Worm (Caenorhabditis elegans) whole organism, late embryonic: ENCODE measurements around the gene lec-9.

ENCODE experiments used
- K09A11.1 ChIP-seq: sonication (generic microtip); optimal IDR thresholded peaks from 2 replicates; lab custom pipeline; 2017; ENCODE audit warnings: antibody characterized with exemption, mild to moderate bottlenecking, missing genetic modification characterization, missing compliant biosample characterization; ENCODE audit not compliant: insufficient read depth
- Y22D7AL.16 ChIP-seq: sonication (generic microtip); optimal IDR thresholded peaks from 2 replicates; lab custom pipeline; 2016; ENCODE audit warnings: missing genetic modification characterization, missing compliant biosample characterization
- ama-1 ChIP-seq: fragments of 150-350 bp; optimal IDR thresholded peaks from 2 replicates; lab custom pipeline; 2014
- ceh-14 ChIP-seq: sonication (generic microtip); optimal IDR thresholded peaks from 2 replicates; lab custom pipeline; 2016; ENCODE audit warnings: missing genotype, missing genetic modification characterization, missing compliant biosample characterization
- ceh-18 ChIP-seq: sonication (generic microtip); optimal IDR thresholded peaks from 2 replicates; lab custom pipeline; 2016; ENCODE audit warnings: missing genetic modification characterization, missing compliant biosample characterization
- ceh-19 ChIP-seq: fragments of 200-800 bp; sonication (Bioruptor generic); optimal IDR thresholded peaks from 2 replicates; lab custom pipeline; 2018; ENCODE audit warnings: mild to moderate bottlenecking, missing genetic modification characterization, missing compliant biosample characterization
- ceh-22 ChIP-seq: sonication (generic microtip); optimal IDR thresholded peaks from 2 replicates; lab custom pipeline; 2017; ENCODE audit warnings: missing biosample characterization, missing genetic modification characterization
- ceh-30 ChIP-seq: fragments of 150-350 bp; optimal IDR thresholded peaks from 2 replicates; lab custom pipeline; 2014; ENCODE audit warnings: missing biosample characterization, missing genetic modification characterization
- ceh-45 ChIP-seq: fragments of 200-800 bp; sonication (Bioruptor generic); IDR thresholded peaks from 2 replicates; pipeline ENCODE4 v1.3.6; 2022; ENCODE audit warnings: missing genetic modification reagents, missing genetic modification characterization, missing compliant biosample characterization
- ceh-48 ChIP-seq: sonication (generic microtip); optimal IDR thresholded peaks from 2 replicates; lab custom pipeline; 2016; ENCODE audit warnings: missing genetic modification characterization, inconsistent platforms, missing compliant biosample characterization
- ceh-9 ChIP-seq: sonication (generic microtip); optimal IDR thresholded peaks from 2 replicates; lab custom pipeline; 2016; ENCODE audit warnings: mild to moderate bottlenecking, missing genetic modification characterization, inconsistent platforms, missing compliant biosample characterization
- che-1 ChIP-seq: sonication (generic microtip); optimal IDR thresholded peaks from 2 replicates; lab custom pipeline; 2016; ENCODE audit warnings: mild to moderate bottlenecking, missing genetic modification characterization, missing compliant biosample characterization
- dmd-4 ChIP-seq: sonication (generic microtip); optimal IDR thresholded peaks from 2 replicates; lab custom pipeline; 2016; ENCODE audit warnings: borderline replicate concordance, missing genetic modification characterization, missing compliant biosample characterization
- dve-1 ChIP-seq: sonication (generic microtip); optimal IDR thresholded peaks from 2 replicates; lab custom pipeline; 2017; ENCODE audit warnings: antibody characterized with exemption, mild to moderate bottlenecking, missing genetic modification characterization, missing compliant biosample characterization
- elt-2 ChIP-seq: sonication (generic microtip); optimal IDR thresholded peaks from 2 replicates; lab custom pipeline; 2016; ENCODE audit warnings: missing genetic modification reagents, missing genetic modification characterization, missing compliant biosample characterization
- elt-4 ChIP-seq: sonication (generic microtip); optimal IDR thresholded peaks from 2 replicates; lab custom pipeline; 2016; ENCODE audit warnings: missing genetic modification characterization, missing compliant biosample characterization
- ets-4 ChIP-seq: sonication (generic microtip); optimal IDR thresholded peaks from 2 replicates; lab custom pipeline; 2016; ENCODE audit warnings: missing genetic modification characterization, missing compliant biosample characterization
- eyg-1 ChIP-seq: sonication (generic microtip); optimal IDR thresholded peaks from 2 replicates; lab custom pipeline; 2016; ENCODE audit warnings: missing genotype, missing genetic modification characterization, missing compliant biosample characterization
- fax-1 ChIP-seq: sonication (generic microtip); optimal IDR thresholded peaks from 2 replicates; lab custom pipeline; 2016; ENCODE audit warnings: missing genotype, missing genetic modification characterization, missing compliant biosample characterization
- fkh-6 ChIP-seq: sonication (generic microtip); optimal IDR thresholded peaks from 2 replicates; lab custom pipeline; 2016; ENCODE audit warnings: missing genetic modification characterization, missing compliant biosample characterization
- gmeb-2 ChIP-seq: sonication (generic microtip); optimal IDR thresholded peaks from 2 replicates; lab custom pipeline; 2016; ENCODE audit warnings: missing genetic modification characterization, inconsistent platforms, missing compliant biosample characterization
- hlh-15 ChIP-seq: sonication (generic microtip); optimal IDR thresholded peaks from 2 replicates; lab custom pipeline; 2016; ENCODE audit warnings: missing genetic modification characterization, missing compliant biosample characterization
- hlh-30 ChIP-seq: sonication (generic microtip); optimal IDR thresholded peaks from 2 replicates; lab custom pipeline; 2017; ENCODE audit warnings: antibody characterized with exemption, missing genetic modification characterization, missing compliant biosample characterization; ENCODE audit not compliant: insufficient read depth
- hlh-6 ChIP-seq: sonication (generic microtip); optimal IDR thresholded peaks from 2 replicates; lab custom pipeline; 2016; ENCODE audit warnings: missing genotype, missing genetic modification characterization, missing compliant biosample characterization
- lim-6 ChIP-seq: sonication (generic microtip); optimal IDR thresholded peaks from 2 replicates; lab custom pipeline; 2016; ENCODE audit warnings: missing genetic modification characterization, missing compliant biosample characterization
- lin-11 ChIP-seq: fragments of 200-800 bp; sonication (Bioruptor generic); optimal IDR thresholded peaks from 2 replicates; lab custom pipeline; 2018; ENCODE audit warnings: mild to moderate bottlenecking, missing genetic modification characterization, missing compliant biosample characterization
- nfya-1 ChIP-seq: sonication (generic microtip); optimal IDR thresholded peaks from 2 replicates; lab custom pipeline; 2017; ENCODE audit warnings: missing genetic modification characterization, mild to moderate bottlenecking, missing compliant biosample characterization, antibody characterized with exemption, moderate library complexity
- nhr-11 ChIP-seq: fragments of 150-350 bp; optimal IDR thresholded peaks from 2 replicates; lab custom pipeline; 2014; ENCODE audit warnings: missing biosample characterization, missing genetic modification characterization
- nhr-232 ChIP-seq: sonication (generic microtip); optimal IDR thresholded peaks from 2 replicates; lab custom pipeline; 2016; ENCODE audit warnings: missing genetic modification characterization, missing compliant biosample characterization
- npax-4 ChIP-seq: sonication (generic microtip); optimal IDR thresholded peaks from 2 replicates; lab custom pipeline; 2016; ENCODE audit warnings: missing genetic modification characterization, missing compliant biosample characterization
- odd-2 ChIP-seq: sonication (generic microtip); optimal IDR thresholded peaks from 2 replicates; lab custom pipeline; 2017; ENCODE audit warnings: antibody characterized with exemption, mild to moderate bottlenecking, missing genetic modification characterization, missing compliant biosample characterization
- pag-3 ChIP-seq: sonication (generic microtip); optimal IDR thresholded peaks from 2 replicates; lab custom pipeline; 2016; ENCODE audit warnings: missing compliant biosample characterization, missing genetic modification characterization, borderline replicate concordance
- pat-9 ChIP-seq: fragments of 200-800 bp; sonication (Bioruptor generic); optimal IDR thresholded peaks from 2 replicates; lab custom pipeline; 2018; ENCODE audit warnings: mild to moderate bottlenecking, missing genetic modification characterization, moderate library complexity, missing compliant biosample characterization
- pax-1 ChIP-seq: fragments of 150-350 bp; optimal IDR thresholded peaks from 2 replicates; lab custom pipeline; 2014; ENCODE audit warnings: missing biosample characterization, missing genetic modification characterization
- pha-2 ChIP-seq: sonication (generic microtip); optimal IDR thresholded peaks from 2 replicates; lab custom pipeline; 2017; ENCODE audit warnings: mild to moderate bottlenecking, missing genetic modification characterization, missing compliant biosample characterization
- pha-4 ChIP-seq: fragments of 150-350 bp; optimal IDR thresholded peaks from 2 replicates; lab custom pipeline; 2018; ENCODE audit warnings: missing biosample characterization, missing genetic modification reagents, missing genetic modification characterization
- pqm-1 ChIP-seq: sonication (generic microtip); optimal IDR thresholded peaks from 2 replicates; lab custom pipeline; 2016; ENCODE audit warnings: missing genetic modification characterization, missing compliant biosample characterization
- ref-2 ChIP-seq: sonication (generic microtip); optimal IDR thresholded peaks from 2 replicates; lab custom pipeline; 2016; ENCODE audit warnings: missing genetic modification characterization, missing compliant biosample characterization
- sdc-2 ChIP-seq: sonication (generic microtip); optimal IDR thresholded peaks from 2 replicates; lab custom pipeline; 2016; ENCODE audit warnings: missing genotype, missing genetic modification characterization, missing compliant biosample characterization
- sox-2 ChIP-seq: fragments of 200-800 bp; sonication (Bioruptor generic); IDR thresholded peaks from 2 replicates; pipeline ENCODE4 v1.3.6; 2022; ENCODE audit warnings: missing genetic modification reagents, missing genetic modification characterization, missing compliant biosample characterization
- sox-4 ChIP-seq: sonication (generic microtip); optimal IDR thresholded peaks from 2 replicates; lab custom pipeline; 2017; ENCODE audit warnings: mild to moderate bottlenecking, missing genetic modification characterization, inconsistent platforms, missing compliant biosample characterization
- syd-9 ChIP-seq: sonication (generic microtip); optimal IDR thresholded peaks from 2 replicates; lab custom pipeline; 2016; ENCODE audit warnings: mild to moderate bottlenecking, missing genetic modification characterization, moderate library complexity, missing compliant biosample characterization
- tbx-2 ChIP-seq: sonication (generic microtip); optimal IDR thresholded peaks from 2 replicates; lab custom pipeline; 2016; ENCODE audit warnings: missing genetic modification characterization, missing compliant biosample characterization
- tbx-7 ChIP-seq: sonication (generic microtip); optimal IDR thresholded peaks from 2 replicates; lab custom pipeline; 2016; ENCODE audit warnings: missing genotype, missing genetic modification characterization, missing compliant biosample characterization
- unc-42 ChIP-seq: sonication (generic microtip); optimal IDR thresholded peaks from 2 replicates; lab custom pipeline; 2016; ENCODE audit warnings: missing genotype, missing genetic modification characterization, missing compliant biosample characterization
- unc-55 ChIP-seq: sonication (generic microtip); optimal IDR thresholded peaks from 2 replicates; lab custom pipeline; 2017; ENCODE audit warnings: missing biosample characterization, missing genetic modification reagents, missing genetic modification characterization
- unc-86 ChIP-seq: sonication (generic microtip); optimal IDR thresholded peaks from 2 replicates; lab custom pipeline; 2016; ENCODE audit warnings: missing genetic modification characterization, missing compliant biosample characterization

Gene lec-9

DNA sequence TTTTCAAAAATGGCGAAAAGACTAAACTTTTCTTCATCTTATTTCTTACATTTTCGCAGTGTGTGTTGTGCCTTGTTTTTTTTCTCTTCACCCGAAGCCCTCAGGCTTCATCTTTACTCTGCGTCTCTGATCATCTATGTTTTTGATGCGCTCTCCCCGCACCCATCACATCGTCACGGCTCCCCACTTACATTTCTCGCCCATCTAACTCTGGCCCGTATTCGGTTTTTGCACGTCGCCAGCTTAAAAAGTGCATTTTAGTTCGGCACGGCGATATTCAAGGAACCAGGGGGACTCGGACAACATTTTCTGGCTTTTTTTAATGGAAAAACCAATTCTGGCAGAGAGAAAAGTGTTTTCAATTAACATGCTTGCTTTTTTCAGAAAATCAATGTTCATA is 27.1 kb downstream of the lec-9 start:
- no peak for TF ChIP-seq unc-86
- peak; percentile 53 for TF ChIP-seq unc-42

DNA sequence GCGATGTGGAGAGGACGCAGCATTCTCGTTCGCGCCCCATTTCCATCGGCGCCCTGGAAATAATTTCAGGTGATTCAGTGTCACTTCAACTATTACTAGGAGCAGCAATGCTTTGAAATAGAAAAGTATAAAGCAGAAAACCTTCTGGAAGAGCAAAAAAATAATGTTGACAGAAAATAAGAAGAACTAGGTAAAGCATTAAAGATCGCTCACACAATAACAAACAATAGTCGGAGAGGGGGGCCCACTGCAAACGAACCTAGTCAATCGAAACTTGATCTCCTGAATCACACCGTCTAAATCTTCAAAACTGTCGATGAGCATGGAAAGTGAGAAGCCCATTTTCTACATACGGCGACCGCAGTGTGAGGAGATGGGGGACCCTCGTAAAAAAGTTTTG is 27.6 kb downstream of the lec-9 start:
- no peak for TF ChIP-seq odd-2 (tag; lab: Kevin White, UChicago)
- TF ChIP-seq sox-2 (GFP tag; lab: Robert Waterston, UW): no peak
- TF ChIP-seq hlh-6 (tag; lab: Kevin White, UChicago): no peak
- TF ChIP-seq dmd-4: no peak
- no peak for TF ChIP-seq ceh-19 (GFP tag; lab: Kevin White, UChicago)
- TF ChIP-seq unc-55: no peak
- TF ChIP-seq eyg-1: no peak
- TF ChIP-seq tbx-2 (tag; lab: Kevin White, UChicago): no peak
- TF ChIP-seq tbx-7: no peak
- no peak for TF ChIP-seq gmeb-2 (tag; lab: Kevin White, UChicago)
- TF ChIP-seq ceh-45: no peak
- no peak for TF ChIP-seq fax-1 (tag; lab: Kevin White, UChicago)
- TF ChIP-seq lin-11: no peak
- TF ChIP-seq ceh-48 (tag; lab: Kevin White, UChicago): no peak
- TF ChIP-seq lim-6: no peak
- TF ChIP-seq nfya-1: no peak
- TF ChIP-seq ceh-30 (tag; lab: Kevin White, UChicago): no peak
- no peak for TF ChIP-seq nhr-11 (tag; lab: Kevin White, UChicago)

DNA sequence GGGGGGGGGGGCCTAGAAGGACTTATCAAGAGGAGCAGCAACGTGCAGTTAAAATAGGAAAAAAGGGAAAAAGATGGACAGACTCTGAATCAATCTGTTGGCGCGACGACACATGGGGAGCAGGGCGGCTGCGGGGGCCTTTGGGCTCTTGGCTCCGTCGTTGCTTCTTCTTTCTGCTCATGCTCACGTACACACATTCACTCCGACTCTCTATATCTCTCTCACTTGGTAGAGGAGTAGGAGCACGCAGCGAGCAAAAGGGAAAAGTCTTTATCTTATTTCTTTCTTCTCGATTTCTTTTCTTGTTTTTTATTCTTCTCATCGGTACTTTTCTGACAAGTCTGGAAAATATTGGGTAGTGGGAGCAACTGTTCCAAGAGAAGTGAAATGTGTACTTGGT is 28.1 kb downstream of the lec-9 start:
- TF ChIP-seq elt-4 (tag; lab: Kevin White, UChicago) (no peak), K09A11.1 (tag; lab: Kevin White, UChicago) (no peak), elt-2 (no peak), nfya-1 (peak; percentile 5), ets-4 (tag; lab: Kevin White, UChicago) (no peak), syd-9 (tag; lab: Kevin White, UChicago) (no peak), ceh-19 (GFP tag; lab: Kevin White, UChicago) (no peak), ceh-18 (tag; lab: Kevin White, UChicago) (peak; percentile 36), sdc-2 (tag; lab: Kevin White, UChicago) (no peak), pqm-1 (tag; lab: Kevin White, UChicago) (no peak), sox-4 (no peak), nhr-232 (tag; lab: Kevin White, UChicago) (no peak), ceh-48 (tag; lab: Kevin White, UChicago) (no peak), dmd-4 (no peak), lin-11 (no peak), unc-42 (peak; percentile 51), che-1 (tag; lab: Kevin White, UChicago) (no peak), ceh-14 (tag; lab: Kevin White, UChicago) (no peak), pha-2 (no peak), ceh-9 (tag; lab: Kevin White, UChicago) (no peak), fkh-6 (tag; lab: Kevin White, UChicago) (no peak), ceh-22 (tag; lab: Kevin White, UChicago) (no peak), tbx-7 (no peak), hlh-15 (tag; lab: Kevin White, UChicago) (no peak), pag-3 (tag; lab: Kevin White, UChicago) (no peak), fax-1 (tag; lab: Kevin White, UChicago) (no peak), pat-9 (tag; lab: Kevin White, UChicago) (no peak)

DNA sequence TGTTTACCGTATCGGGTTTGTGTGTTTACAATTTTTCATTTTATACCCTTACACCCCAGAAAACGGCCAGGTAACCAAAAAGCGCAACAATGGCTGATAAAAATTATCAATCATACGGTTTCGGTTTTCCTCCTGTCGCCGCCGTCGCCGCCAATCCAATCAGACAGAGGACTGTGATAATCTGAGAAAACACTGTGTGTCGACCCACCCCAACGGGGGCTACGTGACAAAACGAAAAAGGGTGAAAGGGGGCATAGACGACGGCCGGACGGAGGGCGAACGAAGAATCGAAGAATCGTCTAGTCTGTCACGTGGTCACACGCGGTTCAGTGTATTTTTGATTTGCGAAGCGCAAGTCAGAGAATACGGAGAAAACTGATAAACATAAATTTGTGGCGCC is 30.6 kb downstream of the lec-9 start:
- TF ChIP-seq ceh-30 (tag; lab: Kevin White, UChicago) (no peak), tbx-2 (tag; lab: Kevin White, UChicago) (peak; percentile 26), pha-4 (tag; lab: Kevin White, UChicago) (no peak), dve-1 (tag; lab: Kevin White, UChicago) (no peak), eyg-1 (no peak), Y22D7AL.16 (no peak), nhr-11 (tag; lab: Kevin White, UChicago) (no peak), fax-1 (tag; lab: Kevin White, UChicago) (no peak), sox-4 (no peak), hlh-30 (tag; lab: Kevin White, UChicago) (peak; percentile 77), ref-2 (tag; lab: Kevin White, UChicago) (peak; percentile 23), lim-6 (no peak), ceh-48 (tag; lab: Kevin White, UChicago) (no peak), npax-4 (tag; lab: Kevin White, UChicago) (no peak), ama-1 (lab: Kevin White, UChicago) (no peak), pax-1 (tag; lab: Kevin White, UChicago) (no peak), pqm-1 (tag; lab: Kevin White, UChicago) (peak; percentile 35), elt-2 (peak; percentile 9)
